Worm (Caenorhabditis elegans) whole organism, L2 larva: ENCODE results near the gene Y48A6B.14.
A peak's percentile ranks its signal among the peaks of the same experiment; 100 is the strongest.

ENCODE experiments used
- C34F6.9 ChIP-seq: fragments of 150-350 bp; optimal IDR thresholded peaks from 2 replicates; lab custom pipeline; 2014; ENCODE audit warnings: missing biosample characterization, missing genetic modification characterization
- ZK546.5 ChIP-seq: sonication (generic microtip); optimal IDR thresholded peaks from 2 replicates; lab custom pipeline; 2017; ENCODE audit warnings: missing biosample characterization, missing genetic modification characterization
- alr-1 ChIP-seq: fragments of 150-350 bp; optimal IDR thresholded peaks from 2 replicates; lab custom pipeline; 2014; ENCODE audit warnings: missing biosample characterization, missing genetic modification characterization
- ama-1 ChIP-seq: fragments of 150-350 bp; optimal IDR thresholded peaks from 2 replicates; lab custom pipeline; 2018; ENCODE audit warnings: inconsistent platforms
- blmp-1 ChIP-seq: sonication (generic microtip); optimal IDR thresholded peaks from 2 replicates; lab custom pipeline; 2017; ENCODE audit warnings: missing genetic modification characterization, mild to moderate bottlenecking, missing compliant biosample characterization, antibody characterized with exemption, moderate library complexity; ENCODE audit not compliant: insufficient read depth
- ceh-82 ChIP-seq: fragments of 150-350 bp; optimal IDR thresholded peaks from 2 replicates; lab custom pipeline; 2014; ENCODE audit warnings: missing biosample characterization, missing genetic modification characterization
- crh-2 ChIP-seq: sonication (generic microtip); optimal IDR thresholded peaks from 2 replicates; lab custom pipeline; 2017; ENCODE audit warnings: missing biosample characterization, missing genetic modification characterization
- dmd-4 ChIP-seq: sonication (generic microtip); optimal IDR thresholded peaks from 2 replicates; lab custom pipeline; 2017; ENCODE audit warnings: missing biosample characterization, missing genetic modification characterization
- egl-27 ChIP-seq: sonication (generic microtip); optimal IDR thresholded peaks from 3 replicates; lab custom pipeline; 2017; ENCODE audit warnings: missing biosample characterization, missing genetic modification reagents, missing genetic modification characterization
- elt-3 ChIP-seq: sonication (generic microtip); optimal IDR thresholded peaks from 2 replicates; lab custom pipeline; 2017; ENCODE audit warnings: missing biosample characterization, missing genetic modification characterization
- fos-1 ChIP-seq: fragments of 150-350 bp; optimal IDR thresholded peaks from 2 replicates; lab custom pipeline; 2014; ENCODE audit warnings: missing biosample characterization, missing genetic modification characterization
- gmeb-1 ChIP-seq: fragments of 150-350 bp; optimal IDR thresholded peaks from 2 replicates; lab custom pipeline; 2014; ENCODE audit warnings: missing biosample characterization, missing genetic modification characterization
- lin-11 ChIP-seq: fragments of 150-350 bp; sonication (generic microtip); optimal IDR thresholded peaks from 2 replicates; lab custom pipeline; 2014; ENCODE audit warnings: missing biosample characterization, missing genetic modification characterization, inconsistent platforms, mixed read lengths
- lin-39 ChIP-seq: fragments of 150-350 bp; optimal IDR thresholded peaks from 2 replicates; lab custom pipeline; 2014; ENCODE audit warnings: missing biosample characterization, missing genetic modification reagents, missing genetic modification characterization
- lsy-2 ChIP-seq, 2 experiments: fragments of 150-350 bp in 1 of 2; sonication (generic microtip) in 1 of 2; optimal IDR thresholded peaks; 2 replicates each; lab custom pipeline; 2014 to 2017; ENCODE audit warnings: missing biosample characterization in 2 of 2, missing genetic modification characterization in 2 of 2
- mab-5 ChIP-seq: fragments of 150-350 bp; optimal IDR thresholded peaks from 2 replicates; lab custom pipeline; 2014; ENCODE audit warnings: missing biosample characterization, missing genetic modification characterization
- mbf-1 ChIP-seq: sonication (generic microtip); optimal IDR thresholded peaks from 2 replicates; lab custom pipeline; 2017; ENCODE audit warnings: missing biosample characterization, missing genetic modification characterization
- nhr-10 ChIP-seq: sonication (generic microtip); optimal IDR thresholded peaks from 2 replicates; lab custom pipeline; 2017; ENCODE audit warnings: missing biosample characterization, missing genetic modification characterization
- nhr-12 ChIP-seq: fragments of 150-350 bp; optimal IDR thresholded peaks from 2 replicates; lab custom pipeline; 2014; ENCODE audit warnings: missing biosample characterization, missing genetic modification characterization
- nhr-129 ChIP-seq: fragments of 150-350 bp; optimal IDR thresholded peaks from 2 replicates; lab custom pipeline; 2014; ENCODE audit warnings: missing biosample characterization, missing genetic modification characterization
- nhr-25 ChIP-seq: fragments of 150-350 bp; sonication (generic microtip); optimal IDR thresholded peaks from 3 replicates; lab custom pipeline; 2014; ENCODE audit warnings: missing biosample characterization, missing genetic modification characterization
- nhr-6 ChIP-seq: fragments of 150-350 bp; optimal IDR thresholded peaks from 2 replicates; lab custom pipeline; 2014; ENCODE audit warnings: missing biosample characterization, missing genetic modification characterization
- nhr-77 ChIP-seq: fragments of 150-350 bp; optimal IDR thresholded peaks from 2 replicates; lab custom pipeline; 2014; ENCODE audit warnings: missing biosample characterization, missing genetic modification characterization
- peb-1 ChIP-seq: fragments of 150-350 bp; optimal IDR thresholded peaks from 2 replicates; lab custom pipeline; 2014; ENCODE audit warnings: missing biosample characterization, missing genetic modification characterization
- sem-4 ChIP-seq: fragments of 150-350 bp; optimal IDR thresholded peaks from 2 replicates; lab custom pipeline; 2014; ENCODE audit warnings: missing biosample characterization, missing genetic modification reagents, missing genetic modification characterization
- skn-1 ChIP-seq: sonication (generic microtip); optimal IDR thresholded peaks from 2 replicates; lab custom pipeline; 2017; ENCODE audit warnings: missing biosample characterization, missing genetic modification characterization
- sma-3 ChIP-seq: sonication (generic microtip); optimal IDR thresholded peaks from 2 replicates; lab custom pipeline; 2016; ENCODE audit warnings: missing genetic modification reagents, missing genetic modification characterization, missing compliant biosample characterization
- sma-9 ChIP-seq, 2 experiments: fragments of 150-350 bp in 1 of 2; sonication (generic microtip) in 1 of 2; optimal IDR thresholded peaks; 2 replicates each; lab custom pipeline; 2014 to 2016; ENCODE audit warnings: missing genetic modification characterization in 2 of 2, mild to moderate bottlenecking in 1 of 2, missing biosample characterization in 1 of 2, missing compliant biosample characterization in 1 of 2, missing genetic modification reagents in 1 of 2, moderate library complexity in 1 of 2
- snpc-4 ChIP-seq: fragments of 150-350 bp; optimal IDR thresholded peaks from 2 replicates; lab custom pipeline; 2014; ENCODE audit warnings: missing biosample characterization, missing genetic modification characterization
- unc-39 ChIP-seq: fragments of 150-350 bp; optimal IDR thresholded peaks from 2 replicates; lab custom pipeline; 2014; ENCODE audit warnings: missing biosample characterization, missing genetic modification characterization
- unc-55 ChIP-seq: fragments of 150-350 bp; sonication (generic microtip); optimal IDR thresholded peaks from 3 replicates; lab custom pipeline; 2014; ENCODE audit warnings: missing biosample characterization, missing genetic modification reagents, missing genetic modification characterization
- unc-62 ChIP-seq: fragments of 150-350 bp; optimal IDR thresholded peaks from 2 replicates; lab custom pipeline; 2014; ENCODE audit warnings: missing biosample characterization, missing genetic modification reagents, missing genetic modification characterization
- zag-1 ChIP-seq: fragments of 150-350 bp; optimal IDR thresholded peaks from 2 replicates; lab custom pipeline; 2014; ENCODE audit warnings: missing biosample characterization, missing genetic modification characterization
- ztf-11 ChIP-seq: sonication (generic microtip); optimal IDR thresholded peaks from 2 replicates; lab custom pipeline; 2017; ENCODE audit warnings: missing biosample characterization, missing genetic modification characterization

Gene Y48A6B.14

ce11 chrIII:11031309-11031708 is at the start of gene Y48A6B.14:
Gene Y48A6B.14 (plus strand): TSS chrIII:11031609.
- no peak for TF ChIP-seq fos-1 (tag; lab: Kevin White, UChicago)
- no peak for TF ChIP-seq nhr-77 (tag; lab: Kevin White, UChicago)
- no peak for TF ChIP-seq elt-3 (tag; lab: Kevin White, UChicago)
- TF ChIP-seq sem-4 (tag; lab: Kevin White, UChicago), result no peak
- no peak for TF ChIP-seq nhr-6 (tag; lab: Kevin White, UChicago)
- TF ChIP-seq unc-55, result no peak
- TF ChIP-seq lsy-2 (tag; optimal IDR thresholded peaks at IDR 0.05; lab: Kevin White, UChicago), result no peak
- no peak for TF ChIP-seq lin-11

ce11 chrIII:10983153-10983552 is 48.3 kb upstream of the Y48A6B.14 start, which contains the start of gene col-92:
Gene col-92 (minus strand): TSS chrIII:10983253.
- TF ChIP-seq nhr-6 (tag; lab: Kevin White, UChicago), result no peak
- no peak for TF ChIP-seq alr-1 (tag; lab: Kevin White, UChicago)
- no peak for TF ChIP-seq crh-2 (tag; lab: Kevin White, UChicago)
- no peak for TF ChIP-seq ama-1 (lab: Kevin White, UChicago)

ce11 chrIII:10985559-10986036 is 45.8 kb upstream of the Y48A6B.14 start, which contains the start of gene col-93:
Gene col-93 (minus strand): TSS chrIII:10985609.
- no peak for TF ChIP-seq ztf-11 (tag; lab: Kevin White, UChicago)
- TF ChIP-seq mab-5 (tag; lab: Kevin White, UChicago), result no peak
- TF ChIP-seq nhr-129 (tag; lab: Kevin White, UChicago), result no peak
- TF ChIP-seq elt-3 (tag; lab: Kevin White, UChicago), result no peak
- no peak for TF ChIP-seq unc-62
- no peak for TF ChIP-seq C34F6.9 (tag; lab: Kevin White, UChicago)
- TF ChIP-seq nhr-25 (tag; lab: Kevin White, UChicago), result peak; percentile 21
- no peak for TF ChIP-seq mbf-1 (tag; lab: Kevin White, UChicago)
- no peak for TF ChIP-seq egl-27 (tag; lab: Kevin White, UChicago)
- TF ChIP-seq blmp-1 (tag; lab: Kevin White, UChicago), result peak; percentile 24
- TF ChIP-seq lsy-2 (tag; optimal IDR thresholded peaks at IDR 0.05; lab: Kevin White, UChicago), result no peak
- TF ChIP-seq skn-1 (tag; lab: Kevin White, UChicago), result no peak
- no peak for TF ChIP-seq gmeb-1 (tag; lab: Kevin White, UChicago)
- TF ChIP-seq sem-4 (tag; lab: Kevin White, UChicago), result no peak
- TF ChIP-seq dmd-4, result no peak

- peak; percentile 16 for TF ChIP-seq blmp-1 (tag; lab: Kevin White, UChicago)
Measured at ce11 chrIII:10986438-10986837, 45.0 kb upstream of the Y48A6B.14 start.

DNA sequence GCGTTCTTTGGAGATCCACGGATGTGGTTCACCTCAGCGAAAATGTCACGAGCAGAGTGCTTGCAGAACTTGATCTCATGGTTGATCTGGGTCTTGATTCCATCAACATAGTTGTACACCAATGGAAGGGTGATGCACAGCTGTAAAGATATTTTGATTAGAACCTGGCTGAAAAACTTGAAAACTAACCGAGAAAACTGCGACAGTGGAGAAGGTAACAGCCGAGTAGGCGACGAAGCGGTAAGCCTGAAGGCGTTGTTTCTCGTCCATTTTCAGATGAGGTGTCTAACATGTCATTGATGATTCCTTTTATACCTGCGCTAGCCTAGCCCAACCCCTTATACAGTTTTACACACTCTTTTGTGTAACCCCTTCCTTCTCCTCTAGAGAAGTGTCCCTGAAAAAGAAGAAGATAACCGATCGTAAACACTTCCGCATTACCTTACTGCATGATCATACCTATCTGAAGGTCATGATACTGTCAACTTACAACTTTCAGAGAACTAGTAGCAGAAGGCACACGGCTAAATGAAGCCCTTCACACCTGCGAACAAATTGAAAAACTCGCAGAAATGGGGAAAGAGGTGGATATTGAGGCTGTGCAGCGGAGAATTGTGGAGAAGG is 43.7 kb upstream of the Y48A6B.14 start, which contains the start of gene col-94:
Gene col-94, minus strand, starts transcription at position 313 of the 624 bp plus-strand sequence.
- TF ChIP-seq sem-4 (tag; lab: Kevin White, UChicago) (no peak), unc-39 (tag; lab: Kevin White, UChicago) (no peak), nhr-77 (tag; lab: Kevin White, UChicago) (no peak), nhr-129 (tag; lab: Kevin White, UChicago) (no peak), snpc-4 (tag; lab: Kevin White, UChicago) (peak; percentile 6), nhr-25 (tag; lab: Kevin White, UChicago) (peak; percentile 39), unc-62 (no peak), egl-27 (tag; lab: Kevin White, UChicago) (no peak), unc-55 (no peak), nhr-12 (tag; lab: Kevin White, UChicago) (no peak), lin-11 (no peak), zag-1 (no peak), skn-1 (tag; lab: Kevin White, UChicago) (no peak), gmeb-1 (tag; lab: Kevin White, UChicago) (no peak), fos-1 (tag; lab: Kevin White, UChicago) (peak; percentile 0), ceh-82 (tag; lab: Kevin White, UChicago) (no peak), sma-3 (GFP tag; lab: Kevin White, UChicago) (no peak), sma-9 (GFP tag; optimal IDR thresholded peaks at IDR 0.05; lab: Kevin White, UChicago) (no peak), sma-9 (tag; optimal IDR thresholded peaks at IDR 0.05; lab: Kevin White, UChicago) (no peak), ama-1 (lab: Kevin White, UChicago) (peak; percentile 45), peb-1 (tag; lab: Kevin White, UChicago) (no peak), nhr-10 (tag; lab: Kevin White, UChicago) (no peak), crh-2 (tag; lab: Kevin White, UChicago) (peak; percentile 27), ZK546.5 (tag; lab: Kevin White, UChicago) (no peak), lin-39 (tag; lab: Kevin White, UChicago) (no peak), mbf-1 (tag; lab: Kevin White, UChicago) (no peak)
